Worm (Caenorhabditis elegans): Measurements from ENCODE around the gene srw-4.

- TF ChIP-seq nfya-1 (tag; optimal IDR thresholded peaks at IDR 0.05): no peak
- TF ChIP-seq ahr-1 (tag; optimal IDR thresholded peaks at IDR 0.05): no peak
- TF ChIP-seq unc-3 (GFP tag; conservative IDR thresholded peaks at IDR 0.05): no peak
- no peak for TF ChIP-seq unc-3 (tag; optimal IDR thresholded peaks at IDR 0.05)
- TF ChIP-seq elt-2 (tag; optimal IDR thresholded peaks at IDR 0.05): no peak
- no peak for TF ChIP-seq unc-86 (tag; optimal IDR thresholded peaks at IDR 0.05)
- no peak for TF ChIP-seq rnt-1 (tag; optimal IDR thresholded peaks at IDR 0.05)
- TF ChIP-seq hlh-6 (tag; optimal IDR thresholded peaks at IDR 0.05): no peak
- TF ChIP-seq eyg-1 (tag; optimal IDR thresholded peaks at IDR 0.05): no peak
- no peak for TF ChIP-seq K09A11.1 (tag; optimal IDR thresholded peaks at IDR 0.05; ENCODE audit: insufficient read depth)
Observed at ce11 chrV:2913948-2914347, 25.4 kb upstream of the srw-4 start, which contains the start of gene srh-146.
